Worm (Caenorhabditis elegans) whole organism, L4/young adult: ENCODE measurements around the gene ZK353.10.
A peak's percentile ranks its signal among the peaks of the same experiment; 100 is the strongest.

ENCODE experiments used
- dao-5 ChIP-seq: sonication (generic microtip); optimal IDR thresholded peaks from 2 replicates; lab custom pipeline; 2016; ENCODE audit warnings: missing genotype, missing genetic modification characterization, moderate library complexity, missing compliant biosample characterization
- him-1 ChIP-seq: sonication (generic microtip); optimal IDR thresholded peaks from 2 replicates; lab custom pipeline; 2016; ENCODE audit warnings: missing genotype, missing genetic modification reagents, missing genetic modification characterization, missing compliant biosample characterization

- TF ChIP-seq dao-5 (tag; lab: Kevin White, UChicago) (peak; percentile 56), him-1 (tag; lab: Kevin White, UChicago) (peak; percentile 61)
Measured at ce11 chrIII:8425076-8425475, 30.9 kb upstream of the ZK353.10 start.
